Worm (Caenorhabditis elegans) whole organism, L4/young adult: ENCODE results near the gene W07G1.7.

Source experiments
- W03F9.2 ChIP-seq: fragments of 150-350 bp; optimal IDR thresholded peaks from 2 replicates; lab custom pipeline; 2014; ENCODE audit warnings: missing biosample characterization, missing genetic modification characterization
- him-1 ChIP-seq: sonication (generic microtip); optimal IDR thresholded peaks from 2 replicates; lab custom pipeline; 2016; ENCODE audit warnings: missing genotype, missing genetic modification reagents, missing genetic modification characterization, missing compliant biosample characterization

- TF ChIP-seq W03F9.2, result no peak
- no peak for TF ChIP-seq him-1 (tag; lab: Kevin White, UChicago)
These were observed 25.6 kb upstream of the W07G1.7 start, which contains the start of gene Y39G8B.5 for ce11 chrII:13991741-13992140.
